Worm (Caenorhabditis elegans): ENCODE data around the gene F13C5.1.

ce11 chrX:593910-594447 lies 8.0 kb upstream of the F13C5.1 start, which contains the start of gene F13C5.2:
- TF ChIP-seq pha-4 (tag; optimal IDR thresholded peaks at IDR 0.05) (no peak), zip-8 (tag; optimal IDR thresholded peaks at IDR 0.05) (no peak), nhr-237 (tag; optimal IDR thresholded peaks at IDR 0.05) (no peak), snpc-4 (tag; optimal IDR thresholded peaks at IDR 0.05) (no peak), unc-62 (GFP tag; optimal IDR thresholded peaks at IDR 0.05) (no peak), elt-3 (tag; optimal IDR thresholded peaks at IDR 0.05) (no peak)

All from whole organism, mixed stage, embryonic.